Worm (Caenorhabditis elegans) whole organism, mixed stage, embryonic: ENCODE results near the gene W05B10.6.

Source experiments
- M03D4.4 ChIP-seq: sonication (generic microtip); optimal IDR thresholded peaks from 2 replicates; lab custom pipeline; 2017; ENCODE audit warnings: mild to moderate bottlenecking, missing genetic modification characterization, missing compliant biosample characterization
- bed-3 ChIP-seq: fragments of 200-800 bp; sonication (Bioruptor generic); optimal IDR thresholded peaks from 3 replicates; lab custom pipeline; 2018; ENCODE audit warnings: mild to moderate bottlenecking, missing genetic modification characterization, moderate library complexity, missing compliant biosample characterization
- ceh-39 ChIP-seq: fragments of 150-350 bp; optimal IDR thresholded peaks from 2 replicates; lab custom pipeline; 2014; ENCODE audit warnings: missing biosample characterization, missing genetic modification characterization
- ceh-83 ChIP-seq: fragments of 200-800 bp; sonication (Bioruptor generic); optimal IDR thresholded peaks from 2 replicates; lab custom pipeline; 2018; ENCODE audit warnings: mild to moderate bottlenecking, missing genetic modification characterization, missing compliant biosample characterization
- ces-1 ChIP-seq: fragments of 150-350 bp; optimal IDR thresholded peaks from 2 replicates; lab custom pipeline; 2014; ENCODE audit warnings: missing biosample characterization, missing genetic modification reagents, missing genetic modification characterization
- cnd-1 ChIP-seq: fragments of 200-800 bp; sonication (Bioruptor generic); optimal IDR thresholded peaks from 2 replicates; lab custom pipeline; 2018; ENCODE audit warnings: mild to moderate bottlenecking, missing genetic modification characterization, missing compliant biosample characterization
- drap-1 ChIP-seq: fragments of 200-800 bp; sonication (Bioruptor generic); optimal IDR thresholded peaks from 3 replicates; lab custom pipeline; 2018; ENCODE audit warnings: mild to moderate bottlenecking, missing genetic modification characterization, missing compliant biosample characterization
- elt-1 ChIP-seq: sonication (generic microtip); optimal IDR thresholded peaks from 2 replicates; lab custom pipeline; 2017; ENCODE audit warnings: missing genetic modification characterization, mild to moderate bottlenecking, missing compliant biosample characterization, antibody characterized with exemption, moderate library complexity, borderline replicate concordance; ENCODE audit not compliant: insufficient read depth
- elt-3 ChIP-seq: fragments of 150-350 bp; optimal IDR thresholded peaks from 2 replicates; lab custom pipeline; 2014; ENCODE audit warnings: missing biosample characterization, missing genetic modification characterization
- flh-1 ChIP-seq: fragments of 200-800 bp; sonication (Bioruptor generic); optimal IDR thresholded peaks from 2 replicates; lab custom pipeline; 2018; ENCODE audit warnings: mild to moderate bottlenecking, missing genetic modification characterization, moderate library complexity, missing compliant biosample characterization
- ham-2 ChIP-seq: fragments of 200-800 bp; sonication (Bioruptor generic); optimal IDR thresholded peaks from 2 replicates; lab custom pipeline; 2018; ENCODE audit warnings: mild to moderate bottlenecking, missing genetic modification characterization, missing compliant biosample characterization
- hlh-1 ChIP-seq: fragments of 150-350 bp; optimal IDR thresholded peaks from 2 replicates; lab custom pipeline; 2014; ENCODE audit warnings: missing biosample characterization, missing genetic modification reagents, missing genetic modification characterization
- lin-13 ChIP-seq: fragments of 150-350 bp; optimal IDR thresholded peaks from 2 replicates; lab custom pipeline; 2014; ENCODE audit warnings: missing biosample characterization, missing genetic modification characterization
- lin-32 ChIP-seq: fragments of 200-800 bp; sonication (Bioruptor generic); optimal IDR thresholded peaks from 2 replicates; lab custom pipeline; 2018; ENCODE audit warnings: mild to moderate bottlenecking, missing genetic modification characterization, missing compliant biosample characterization
- lsy-2 ChIP-seq: fragments of 150-350 bp; optimal IDR thresholded peaks from 2 replicates; lab custom pipeline; 2014; ENCODE audit warnings: missing biosample characterization, missing genetic modification characterization
- mab-5 ChIP-seq: fragments of 150-350 bp; optimal IDR thresholded peaks from 2 replicates; lab custom pipeline; 2014; ENCODE audit warnings: missing biosample characterization, missing genetic modification characterization
- mep-1 ChIP-seq: fragments of 150-350 bp; optimal IDR thresholded peaks from 2 replicates; lab custom pipeline; 2017; ENCODE audit warnings: missing biosample characterization, missing genetic modification reagents, missing genetic modification characterization, inconsistent platforms
- mls-2 ChIP-seq: sonication (generic microtip); optimal IDR thresholded peaks from 2 replicates; lab custom pipeline; 2016; ENCODE audit warnings: mild to moderate bottlenecking, missing genetic modification characterization, moderate library complexity, missing compliant biosample characterization
- nhr-12 ChIP-seq: fragments of 150-350 bp; optimal IDR thresholded peaks from 2 replicates; lab custom pipeline; 2014; ENCODE audit warnings: missing biosample characterization, missing genetic modification characterization
- nhr-2 ChIP-seq: fragments of 150-350 bp; optimal IDR thresholded peaks from 2 replicates; lab custom pipeline; 2014; ENCODE audit warnings: missing biosample characterization, missing genetic modification characterization
- nhr-237 ChIP-seq: fragments of 150-350 bp; optimal IDR thresholded peaks from 2 replicates; lab custom pipeline; 2014; ENCODE audit warnings: missing biosample characterization, missing genetic modification characterization
- nhr-28 ChIP-seq: fragments of 150-350 bp; optimal IDR thresholded peaks from 2 replicates; lab custom pipeline; 2014; ENCODE audit warnings: missing biosample characterization, missing genetic modification characterization
- nhr-76 ChIP-seq: sonication (generic microtip); optimal IDR thresholded peaks from 2 replicates; lab custom pipeline; 2017; ENCODE audit warnings: missing biosample characterization, missing genetic modification characterization
- pha-4 ChIP-seq: fragments of 150-350 bp; optimal IDR thresholded peaks from 2 replicates; lab custom pipeline; 2018; ENCODE audit warnings: missing biosample characterization, missing genetic modification reagents, missing genetic modification characterization
- sem-2 ChIP-seq: fragments of 200-800 bp; sonication (Bioruptor generic); optimal IDR thresholded peaks from 2 replicates; lab custom pipeline; 2018; ENCODE audit warnings: mild to moderate bottlenecking, missing genetic modification characterization, missing compliant biosample characterization
- snpc-4 ChIP-seq: fragments of 150-350 bp; optimal IDR thresholded peaks from 2 replicates; lab custom pipeline; 2014; ENCODE audit warnings: missing biosample characterization, missing genetic modification characterization
- tbx-8 ChIP-seq: fragments of 200-800 bp; sonication (Bioruptor generic); optimal IDR thresholded peaks from 2 replicates; lab custom pipeline; 2018; ENCODE audit warnings: mild to moderate bottlenecking, missing genetic modification characterization, moderate library complexity, missing compliant biosample characterization
- unc-120 ChIP-seq: sonication (generic microtip); optimal IDR thresholded peaks from 2 replicates; lab custom pipeline; 2017; ENCODE audit warnings: missing genetic modification characterization, missing compliant biosample characterization; ENCODE audit not compliant: poor library complexity, severe bottlenecking
- unc-39 ChIP-seq: fragments of 150-350 bp; optimal IDR thresholded peaks from 2 replicates; lab custom pipeline; 2014; ENCODE audit warnings: missing biosample characterization, missing genetic modification characterization
- unc-62 ChIP-seq: fragments of 150-350 bp; optimal IDR thresholded peaks from 2 replicates; lab custom pipeline; 2014; ENCODE audit warnings: missing biosample characterization, missing genetic modification reagents, missing genetic modification characterization
- zip-8 ChIP-seq: fragments of 150-350 bp; optimal IDR thresholded peaks from 2 replicates; lab custom pipeline; 2014; ENCODE audit warnings: missing biosample characterization, missing genetic modification characterization
- ztf-11 ChIP-seq: fragments of 150-350 bp; optimal IDR thresholded peaks from 2 replicates; lab custom pipeline; 2014; ENCODE audit warnings: missing biosample characterization, missing genetic modification characterization

Gene W05B10.6

DNA sequence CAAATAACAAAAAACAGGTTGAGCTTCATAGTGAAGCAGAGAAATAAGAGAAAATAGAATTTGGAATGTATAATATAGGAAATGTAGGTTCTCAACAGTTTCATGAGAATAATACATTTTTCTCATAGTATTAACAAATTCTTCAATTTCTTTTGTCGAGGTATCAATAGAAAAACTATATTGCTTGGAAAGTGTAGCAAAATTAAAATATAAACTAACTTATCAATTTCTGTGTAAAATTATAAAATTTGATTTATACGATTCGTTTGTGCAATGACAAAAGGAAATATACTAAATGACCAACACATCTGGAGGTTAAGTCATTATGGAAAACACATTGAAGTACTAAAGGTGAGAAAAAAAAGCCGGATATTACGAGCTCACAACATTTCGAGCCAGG is 3.6 kb upstream of the W05B10.6 start, which contains the start of gene W05B10.3:
Gene W05B10.3, minus strand, starts transcription at position 101 of the 400 bp plus-strand sequence.
- TF ChIP-seq nhr-28 (tag; lab: Kevin White, UChicago) (no peak), ceh-39 (tag; lab: Kevin White, UChicago) (no peak), unc-39 (tag; lab: Kevin White, UChicago) (no peak), mls-2 (tag; lab: Kevin White, UChicago) (no peak), bed-3 (GFP tag; lab: Kevin White, UChicago) (no peak), flh-1 (GFP tag; lab: Kevin White, UChicago) (no peak), cnd-1 (tag; lab: Kevin White, UChicago) (no peak), ceh-83 (GFP tag; lab: Kevin White, UChicago) (no peak), elt-3 (no peak), snpc-4 (tag; lab: Kevin White, UChicago) (no peak), mep-1 (tag; lab: Kevin White, UChicago) (no peak), M03D4.4 (tag; lab: Kevin White, UChicago) (no peak), pha-4 (tag; lab: Kevin White, UChicago) (no peak), nhr-12 (tag; lab: Kevin White, UChicago) (no peak), tbx-8 (GFP tag; lab: Kevin White, UChicago) (no peak), nhr-2 (tag; lab: Kevin White, UChicago) (no peak), unc-120 (no peak)

DNA sequence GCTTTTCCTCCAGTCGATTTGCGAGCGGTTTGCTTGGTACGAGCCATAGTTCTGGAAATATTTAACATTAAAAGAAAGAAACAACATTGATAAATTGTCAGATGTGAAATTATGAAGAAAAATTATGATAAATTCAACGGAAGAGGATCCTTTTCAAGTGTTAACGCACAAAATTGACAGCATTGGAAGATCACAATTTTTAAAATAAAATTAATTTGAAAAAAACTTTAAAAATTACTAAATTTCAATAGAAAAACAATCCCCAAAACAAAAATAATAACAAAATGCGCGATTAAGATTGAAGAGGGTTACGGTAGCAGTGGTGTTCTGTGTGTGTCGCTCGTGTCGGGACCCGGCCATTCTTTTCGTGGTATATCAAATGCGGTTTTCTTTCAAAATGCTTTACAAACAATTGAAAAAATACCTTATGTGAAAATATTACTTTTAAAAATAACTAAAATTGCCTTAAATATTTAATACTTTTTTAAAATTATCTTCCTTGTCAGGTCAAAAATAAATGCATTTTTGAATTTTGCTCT is 2.3 kb upstream of the W05B10.6 start, which contains the start of gene his-74:
Gene his-74, minus strand, starts transcription at position 51 of the 539 bp plus-strand sequence.
- no peak for TF ChIP-seq elt-3
- TF ChIP-seq ces-1, result no peak
- TF ChIP-seq lsy-2 (tag; lab: Kevin White, UChicago), result peak; percentile 63

DNA sequence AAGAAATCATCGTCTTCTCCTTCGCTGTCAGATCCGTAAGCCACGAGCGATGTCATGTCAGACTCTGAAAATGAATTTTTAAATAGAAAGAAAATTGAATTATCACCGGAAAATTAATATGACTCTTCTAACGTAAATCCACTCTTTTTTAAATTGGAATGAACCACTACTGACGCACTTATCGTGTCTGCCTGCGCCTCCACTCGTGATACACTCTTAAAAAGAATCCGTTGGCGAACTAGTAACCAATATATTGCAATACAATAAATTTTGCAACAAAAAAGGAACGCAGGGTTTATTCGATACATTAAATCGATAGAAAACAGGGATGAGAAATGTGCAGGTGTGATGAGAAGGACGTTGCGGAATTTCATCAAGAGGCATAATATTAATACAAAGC is 1.4 kb upstream of the W05B10.6 start, which contains the start of gene ccch-3:
Gene ccch-3, minus strand, starts transcription at position 262 of the 400 bp plus-strand sequence.
- TF ChIP-seq nhr-237 (tag; lab: Kevin White, UChicago) (no peak), ces-1 (peak; percentile 74)

DNA sequence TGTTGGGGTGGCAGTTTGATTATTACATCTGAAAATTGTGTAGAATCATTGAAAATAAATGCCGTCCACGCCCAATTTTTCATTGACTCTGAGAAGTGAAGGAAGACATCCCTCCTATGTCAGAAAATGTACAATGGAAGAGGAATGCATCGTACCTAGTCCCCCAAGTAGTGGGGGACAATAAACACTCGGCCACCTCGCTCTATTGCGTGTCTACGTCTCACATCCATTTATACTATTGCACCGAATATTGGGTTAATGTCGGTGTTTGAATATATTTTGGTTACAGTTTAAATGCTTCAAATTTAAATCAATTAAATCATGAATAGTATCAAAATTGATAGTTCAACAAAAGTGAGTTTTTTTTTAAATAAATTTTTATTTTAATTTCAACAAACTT is 8.4 kb downstream of the W05B10.6 start, which contains the start of gene lin-25:
Gene lin-25, plus strand, starts transcription at position 290 of the 400 bp plus-strand sequence.
- no peak for TF ChIP-seq tbx-8 (GFP tag; lab: Kevin White, UChicago)
- TF ChIP-seq ztf-11, result no peak
- TF ChIP-seq lsy-2 (tag; lab: Kevin White, UChicago), result peak; percentile 1
- TF ChIP-seq hlh-1 (tag; lab: Kevin White, UChicago), result peak; percentile 11
- no peak for TF ChIP-seq unc-120
- no peak for TF ChIP-seq snpc-4 (tag; lab: Kevin White, UChicago)
- TF ChIP-seq ces-1, result peak; percentile 64
- peak; percentile 44 for TF ChIP-seq pha-4 (tag; lab: Kevin White, UChicago)
- TF ChIP-seq ceh-39 (tag; lab: Kevin White, UChicago), result no peak
- no peak for TF ChIP-seq elt-1
- peak; percentile 43 for TF ChIP-seq mep-1 (tag; lab: Kevin White, UChicago)

DNA sequence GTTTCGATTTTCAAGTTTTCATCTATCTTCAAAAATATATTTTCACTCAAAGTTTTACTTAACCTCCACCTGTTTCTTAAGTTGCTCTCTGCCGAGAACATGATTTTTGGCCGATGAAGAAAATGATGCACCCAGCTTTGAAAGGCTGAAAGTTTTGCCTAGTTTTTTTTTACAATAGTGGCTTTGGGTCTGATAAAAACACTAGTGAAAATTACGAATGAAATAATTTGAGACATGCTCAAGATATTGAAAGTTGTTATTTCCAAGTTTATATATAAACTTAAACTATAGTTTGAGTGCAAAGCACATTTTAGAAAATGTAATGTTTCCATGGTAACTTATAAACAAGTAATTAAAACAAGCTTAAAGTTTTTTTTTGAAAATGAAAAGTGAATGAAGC is 8.8 kb downstream of the W05B10.6 start, which contains the start of gene gpa-9:
Gene gpa-9, minus strand, starts transcription at position 101 of the 400 bp plus-strand sequence.
- TF ChIP-seq lin-32 (no peak), ces-1 (no peak), nhr-28 (tag; lab: Kevin White, UChicago) (no peak), tbx-8 (GFP tag; lab: Kevin White, UChicago) (no peak), ham-2 (GFP tag; lab: Kevin White, UChicago) (no peak), elt-3 (no peak), pha-4 (tag; lab: Kevin White, UChicago) (no peak), lin-13 (tag; lab: Kevin White, UChicago) (no peak), mep-1 (tag; lab: Kevin White, UChicago) (no peak), nhr-2 (tag; lab: Kevin White, UChicago) (no peak), ztf-11 (no peak), nhr-76 (tag; lab: Kevin White, UChicago) (no peak), mab-5 (no peak), snpc-4 (tag; lab: Kevin White, UChicago) (no peak), elt-1 (no peak), flh-1 (GFP tag; lab: Kevin White, UChicago) (no peak), nhr-12 (tag; lab: Kevin White, UChicago) (no peak), M03D4.4 (tag; lab: Kevin White, UChicago) (no peak)

DNA sequence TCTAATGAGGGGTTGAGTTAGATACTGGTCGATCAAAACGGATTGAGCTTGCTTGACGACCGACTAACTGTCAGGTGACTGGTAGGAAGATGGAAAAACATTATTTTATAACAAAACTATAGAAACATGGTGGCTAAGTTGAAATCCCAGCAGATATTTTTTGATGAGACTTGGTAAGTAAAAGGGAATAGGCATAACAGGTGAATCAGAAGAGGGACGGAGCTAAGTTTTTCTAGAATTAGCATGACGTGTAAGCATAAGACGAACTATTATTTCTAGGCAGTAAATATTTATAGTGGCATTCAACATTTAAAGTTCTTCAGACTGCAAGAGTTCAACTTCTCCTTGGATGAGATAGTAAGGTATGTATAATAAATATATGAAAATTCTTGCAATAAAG is 13.5 kb downstream of the W05B10.6 start, which contains the start of gene F56H9.8:
Gene F56H9.8, plus strand, starts transcription at position 301 of the 400 bp plus-strand sequence.
- TF ChIP-seq elt-1 (no peak), sem-2 (GFP tag; lab: Kevin White, UChicago) (no peak), tbx-8 (GFP tag; lab: Kevin White, UChicago) (no peak), flh-1 (GFP tag; lab: Kevin White, UChicago) (no peak), drap-1 (GFP tag; lab: Kevin White, UChicago) (no peak), unc-62 (GFP tag; lab: Kevin White, UChicago) (no peak), zip-8 (tag; lab: Kevin White, UChicago) (no peak), nhr-12 (tag; lab: Kevin White, UChicago) (no peak), M03D4.4 (tag; lab: Kevin White, UChicago) (no peak)
